Worm (Caenorhabditis elegans) whole organism, young adult: ENCODE measurements around the gene nck-1.
A peak's percentile ranks its signal among the peaks of the same experiment; 100 is the strongest.
"Not testable (repeated sequence)": the region's sequence is repeated elsewhere in the genome, so short reads cannot be mapped to it uniquely, and the experiment has no call there.

Experiments used
- B0019.2 ChIP-seq: fragments of 200-800 bp; sonication (Bioruptor generic); conservative IDR thresholded peaks from 2 replicates; pipeline ENCODE4 v1.3.6; 2022; ENCODE audit warnings: missing genetic modification reagents, missing genetic modification characterization, missing compliant biosample characterization
- B0261.1 ChIP-seq: sonication (generic microtip); optimal IDR thresholded peaks from 2 replicates; lab custom pipeline; 2016; ENCODE audit warnings: mild to moderate bottlenecking, missing genetic modification characterization, moderate library complexity, missing compliant biosample characterization
- B0336.3 ChIP-seq: fragments of 200-800 bp; sonication (Bioruptor generic); IDR thresholded peaks from 2 replicates; pipeline ENCODE4 v1.3.6; 2022; ENCODE audit warnings: missing genetic modification characterization, missing compliant biosample characterization
- D2030.7 ChIP-seq: fragments of 200-800 bp; sonication (Bioruptor generic); IDR thresholded peaks from 2 replicates; pipeline ENCODE4 v1.3.6; 2022; ENCODE audit warnings: missing genetic modification reagents, missing genetic modification characterization, missing compliant biosample characterization
- F37B4.10 ChIP-seq: fragments of 200-800 bp; sonication (Bioruptor generic); IDR thresholded peaks from 2 replicates; pipeline ENCODE4 v1.3.6; 2022; ENCODE audit warnings: missing genetic modification characterization, missing compliant biosample characterization
- F55B11.4 ChIP-seq: sonication (generic microtip); optimal IDR thresholded peaks from 2 replicates; lab custom pipeline; 2016; ENCODE audit warnings: missing compliant biosample characterization, missing genetic modification characterization, borderline replicate concordance; ENCODE audit not compliant: insufficient read depth
- K11D2.4 ChIP-seq: fragments of 200-800 bp; sonication (Bioruptor generic); IDR thresholded peaks from 2 replicates; pipeline ENCODE4 v1.3.6; 2022; ENCODE audit warnings: missing genetic modification reagents, missing genetic modification characterization, missing compliant biosample characterization
- Y53G8AR.9 ChIP-seq: fragments of 200-800 bp; sonication (Bioruptor generic); conservative IDR thresholded peaks from 2 replicates; pipeline ENCODE4 v1.3.6; 2022; ENCODE audit warnings: missing genetic modification reagents, missing genetic modification characterization, missing compliant biosample characterization
- Y79H2A.3 ChIP-seq: fragments of 200-800 bp; sonication (Bioruptor generic); conservative IDR thresholded peaks from 2 replicates; pipeline ENCODE4 v1.3.6; 2022; ENCODE audit warnings: missing genetic modification reagents, missing genetic modification characterization, missing compliant biosample characterization
- ama-1 ChIP-seq, 3 experiments: fragments of 150-350 bp in 1 of 3; sonication (generic microtip) in 2 of 3; optimal IDR thresholded peaks; 2 replicates each; lab custom pipeline; 2014 to 2018; ENCODE audit warnings: missing biosample characterization in 2 of 3, missing genetic modification characterization in 2 of 3, missing genetic modification reagents in 2 of 3
- attf-3 ChIP-seq: fragments of 200-800 bp; sonication (Bioruptor generic); conservative IDR thresholded peaks from 2 replicates; pipeline ENCODE4 v1.3.6; 2022; ENCODE audit warnings: missing genetic modification reagents, missing genetic modification characterization, missing compliant biosample characterization
- attf-6 ChIP-seq: fragments of 200-800 bp; sonication (Bioruptor generic); IDR thresholded peaks from 2 replicates; pipeline ENCODE4 v1.3.6; 2022; ENCODE audit warnings: missing genetic modification reagents, missing genetic modification characterization, missing compliant biosample characterization
- bed-2 ChIP-seq: fragments of 200-800 bp; sonication (Bioruptor generic); IDR thresholded peaks from 2 replicates; pipeline ENCODE4 v1.3.6; 2022; ENCODE audit warnings: missing genetic modification reagents, missing genetic modification characterization, missing compliant biosample characterization
- ceh-40 ChIP-seq: fragments of 200-800 bp; sonication (Bioruptor generic); IDR thresholded peaks from 2 replicates; pipeline ENCODE4 v1.3.6; 2022; ENCODE audit warnings: missing genetic modification characterization, missing compliant biosample characterization
- ceh-91 ChIP-seq: fragments of 200-800 bp; sonication (Bioruptor generic); IDR thresholded peaks from 2 replicates; pipeline ENCODE4 v1.3.6; 2022; ENCODE audit warnings: missing genetic modification reagents, missing genetic modification characterization, missing compliant biosample characterization
- dox-1 ChIP-seq: fragments of 200-800 bp; sonication (Bioruptor generic); IDR thresholded peaks from 2 replicates; pipeline ENCODE4 v1.3.6; 2022; ENCODE audit warnings: missing genetic modification reagents, missing genetic modification characterization, missing compliant biosample characterization
- dpff-1 ChIP-seq: sonication (generic microtip); optimal IDR thresholded peaks from 2 replicates; lab custom pipeline; 2017; ENCODE audit warnings: mild to moderate bottlenecking, missing genetic modification characterization, missing compliant biosample characterization
- ets-4 ChIP-seq: fragments of 200-800 bp; sonication (Bioruptor generic); optimal IDR thresholded peaks from 2 replicates; lab custom pipeline; 2018; ENCODE audit warnings: mild to moderate bottlenecking, missing genetic modification characterization, missing compliant biosample characterization
- hlh-26 ChIP-seq: fragments of 200-800 bp; sonication (Bioruptor generic); conservative IDR thresholded peaks from 2 replicates; pipeline ENCODE4 v1.3.6; 2022; ENCODE audit warnings: missing genetic modification reagents, missing genetic modification characterization, missing compliant biosample characterization
- hmg-1.2 ChIP-seq: fragments of 200-800 bp; sonication (Bioruptor generic); IDR thresholded peaks from 2 replicates; pipeline ENCODE4 v1.3.6; 2022; ENCODE audit warnings: missing genetic modification reagents, missing genetic modification characterization, missing compliant biosample characterization
- let-526 ChIP-seq: fragments of 200-800 bp; sonication (Bioruptor generic); IDR thresholded peaks from 2 replicates; pipeline ENCODE4 v1.3.6; 2022; ENCODE audit warnings: missing genetic modification reagents, missing genetic modification characterization, missing compliant biosample characterization
- let-607 ChIP-seq, 2 experiments: fragments of 200-800 bp in 1 of 2; sonication (Bioruptor generic) in 1 of 2; sonication (generic microtip) in 1 of 2; optimal IDR thresholded peaks; 2 replicates each; lab custom pipeline; 2016 to 2018; ENCODE audit warnings: mild to moderate bottlenecking in 2 of 2, missing compliant biosample characterization in 2 of 2, missing genetic modification characterization in 2 of 2, moderate library complexity in 2 of 2, missing genotype in 1 of 2
- lin-26 ChIP-seq: fragments of 200-800 bp; sonication (Bioruptor generic); IDR thresholded peaks from 2 replicates; pipeline ENCODE4 v1.3.6; 2022; ENCODE audit warnings: missing genetic modification reagents, missing genetic modification characterization, missing compliant biosample characterization
- madf-6 ChIP-seq: fragments of 200-800 bp; sonication (Bioruptor generic); IDR thresholded peaks from 2 replicates; pipeline ENCODE4 v1.3.6; 2022; ENCODE audit warnings: missing genetic modification reagents, missing genetic modification characterization, missing compliant biosample characterization
- madf-8 ChIP-seq: fragments of 200-800 bp; sonication (Bioruptor generic); conservative IDR thresholded peaks from 2 replicates; pipeline ENCODE4 v1.3.6; 2022; ENCODE audit warnings: missing genetic modification reagents, missing genetic modification characterization, missing compliant biosample characterization
- nfya-2 ChIP-seq: fragments of 200-800 bp; sonication (Bioruptor generic); IDR thresholded peaks from 2 replicates; pipeline ENCODE4 v1.3.6; 2022; ENCODE audit warnings: missing genetic modification reagents, missing genetic modification characterization, missing compliant biosample characterization
- pbrm-1 ChIP-seq: fragments of 200-800 bp; sonication (Bioruptor generic); IDR thresholded peaks from 2 replicates; pipeline ENCODE4 v1.3.6; 2022; ENCODE audit warnings: missing genetic modification reagents, missing genetic modification characterization, missing compliant biosample characterization
- snpc-4 ChIP-seq, 5 experiments: fragments of 150-350 bp in 1 of 5; sonication (generic microtip) in 4 of 5; optimal IDR thresholded peaks; 2 replicates each; lab custom pipeline; 2014 to 2018; ENCODE audit warnings: missing genetic modification characterization in 5 of 5, missing biosample characterization in 3 of 5, antibody characterized with exemption in 2 of 5, mild to moderate bottlenecking in 2 of 5, missing compliant biosample characterization in 2 of 5, missing genotype in 2 of 5, moderate library complexity in 2 of 5, missing genetic modification reagents in 1 of 5
- unc-62 ChIP-seq: fragments of 150-350 bp; optimal IDR thresholded peaks from 2 replicates; lab custom pipeline; 2014; ENCODE audit warnings: missing biosample characterization, missing genetic modification reagents, missing genetic modification characterization
- ztf-22 ChIP-seq: fragments of 200-800 bp; sonication (Bioruptor generic); optimal IDR thresholded peaks from 2 replicates; lab custom pipeline; 2018; ENCODE audit warnings: mild to moderate bottlenecking, missing genetic modification characterization, moderate library complexity, missing compliant biosample characterization
- ztf-6 ChIP-seq: fragments of 200-800 bp; sonication (Bioruptor generic); IDR thresholded peaks from 2 replicates; pipeline ENCODE4 v1.3.6; 2022; ENCODE audit warnings: missing genetic modification reagents, missing genetic modification characterization, missing compliant biosample characterization

Gene nck-1

ce11 chrX:4153343-4153742, at the start of gene nck-1:
Gene nck-1 (minus strand): TSS chrX:4153443.
- TF ChIP-seq let-607 (tag; optimal IDR thresholded peaks at IDR 0.05; lab: Kevin White, UChicago) (no peak), B0019.2 (no peak), pbrm-1 (GFP tag; lab: Robert Waterston, UW) (no peak), madf-8 (no peak), Y53G8AR.9 (GFP tag; lab: Robert Waterston, UW) (no peak), ets-4 (GFP tag; lab: Kevin White, UChicago) (no peak), ama-1 (optimal IDR thresholded peaks at IDR 0.05; lab: Kevin White, UChicago) (no peak), ama-1 (GFP tag; optimal IDR thresholded peaks at IDR 0.05; lab: Kevin White, UChicago) (no peak), attf-3 (no peak), let-526 (GFP tag; lab: Robert Waterston, UW) (no peak), ceh-91 (GFP tag; lab: Robert Waterston, UW) (no peak), F37B4.10 (GFP tag; lab: Robert Waterston, UW) (no peak), ceh-40 (GFP tag; lab: Robert Waterston, UW) (no peak), dpff-1 (no peak), B0336.3 (GFP tag; lab: Robert Waterston, UW) (no peak), attf-6 (GFP tag; lab: Robert Waterston, UW) (no peak), ztf-6 (GFP tag; lab: Robert Waterston, UW) (no peak), F55B11.4 (tag; lab: Kevin White, UChicago) (no peak), K11D2.4 (GFP tag; lab: Robert Waterston, UW) (no peak), ztf-22 (GFP tag; lab: Kevin White, UChicago) (no peak), snpc-4 (GFP tag; optimal IDR thresholded peaks at IDR 0.05; lab: Kevin White, UChicago) (no peak), snpc-4 (tag; optimal IDR thresholded peaks at IDR 0.05; lab: Kevin White, UChicago) (no peak)
- TF ChIP-seq, all 124 proteins: peak for 0

ce11 chrX:4202881-4203280, 49.6 kb upstream of the nck-1 start:
- 0 out of 2 replicates have a peak, but pooled peaks have one; percentile 44 for TF ChIP-seq madf-6 (GFP tag; lab: Robert Waterston, UW)
- TF ChIP-seq hmg-1.2 (GFP tag; lab: Robert Waterston, UW), result peak; percentile 38
- peak; percentile 17 for TF ChIP-seq B0261.1
- peak; percentile 43; the same call in 1 of the 2 replicates for TF ChIP-seq dox-1 (GFP tag; lab: Robert Waterston, UW)
- TF ChIP-seq D2030.7 (GFP tag; lab: Robert Waterston, UW), result 0 out of 2 replicates have a peak, but pooled peaks have one; percentile 22
- TF ChIP-seq lin-26 (GFP tag; lab: Robert Waterston, UW), result peak; percentile 57; the same call in 1 of the 2 replicates
- TF ChIP-seq, all 124 proteins: peak for 6; not testable (repeated sequence) for 118

DNA sequence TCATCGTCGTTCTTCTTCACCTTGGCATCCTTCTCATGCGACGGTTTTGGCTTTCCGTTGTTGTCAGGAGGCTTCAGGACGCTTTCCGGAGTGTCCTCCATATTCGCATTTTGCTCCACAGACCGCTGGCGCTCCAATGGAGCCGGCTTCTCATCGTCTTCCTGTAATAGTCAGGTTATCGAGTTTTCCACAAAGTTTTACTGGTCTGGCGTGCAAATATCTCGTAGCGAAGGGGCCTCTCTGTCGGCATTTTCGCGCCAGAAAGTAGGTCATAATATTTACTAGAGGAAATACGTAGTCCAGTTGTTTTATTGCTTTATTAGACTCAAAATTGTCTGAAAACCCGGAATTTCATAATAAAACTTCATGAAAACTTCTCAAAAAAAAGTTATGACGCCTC, 48.9 kb upstream of the nck-1 start, which contains the start of gene F20B6.6:
F20B6.6 (minus strand) TSS at position 101 of the 400 bp plus-strand sequence.
- TF ChIP-seq hlh-26 (GFP tag; lab: Robert Waterston, UW); bed-2; unc-62 (GFP tag; lab: Kevin White, UChicago): not testable (repeated sequence)

DNA sequence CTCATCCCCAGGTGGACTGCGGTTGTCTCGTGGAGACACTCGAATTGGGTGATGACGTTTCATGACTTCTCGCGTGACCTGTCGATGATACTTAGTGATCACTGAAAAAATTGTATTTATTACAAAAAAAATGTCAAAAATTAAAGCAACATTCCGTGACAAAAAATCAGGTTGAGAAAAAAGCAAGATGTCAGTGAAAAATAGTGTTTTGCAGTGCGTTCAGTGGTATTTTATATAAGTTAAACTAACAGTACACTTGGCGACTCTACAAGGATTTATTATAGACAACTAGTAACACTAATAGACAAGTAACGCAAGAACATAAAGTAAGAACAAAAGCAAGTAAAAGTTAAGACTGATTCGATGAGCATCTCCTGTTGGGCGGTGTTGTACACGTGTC, 46.6 kb upstream of the nck-1 start, which contains the start of gene F20B6.5:
F20B6.5 (minus strand) TSS at position 101 of the 400 bp plus-strand sequence.
- TF ChIP-seq ceh-40 (GFP tag; lab: Robert Waterston, UW); nfya-2; Y79H2A.3 (GFP tag; lab: Robert Waterston, UW): not testable (repeated sequence)
